Worm (Caenorhabditis elegans) whole organism, late embryonic: ENCODE results near the gene T01G6.1.

Source experiments
- mec-3 ChIP-seq: sonication (generic microtip); optimal IDR thresholded peaks from 2 replicates; lab custom pipeline; 2016; ENCODE audit warnings: borderline replicate concordance, missing genetic modification characterization, missing compliant biosample characterization
- nhr-11 ChIP-seq: fragments of 150-350 bp; optimal IDR thresholded peaks from 2 replicates; lab custom pipeline; 2014; ENCODE audit warnings: missing biosample characterization, missing genetic modification characterization

T01G6.1 gene

ce11 chrV:547980-548379, 50.5 kb downstream of the T01G6.1 start, which contains the start of gene C14C6.6:
Gene C14C6.6 (minus strand): TSS chrV:548080.
- TF ChIP-seq mec-3 (no peak), nhr-11 (tag; lab: Kevin White, UChicago) (no peak)
